Fruit fly (Drosophila melanogaster): ENCODE measurements around the gene Sry-delta.

Gene Sry-delta

DNA sequence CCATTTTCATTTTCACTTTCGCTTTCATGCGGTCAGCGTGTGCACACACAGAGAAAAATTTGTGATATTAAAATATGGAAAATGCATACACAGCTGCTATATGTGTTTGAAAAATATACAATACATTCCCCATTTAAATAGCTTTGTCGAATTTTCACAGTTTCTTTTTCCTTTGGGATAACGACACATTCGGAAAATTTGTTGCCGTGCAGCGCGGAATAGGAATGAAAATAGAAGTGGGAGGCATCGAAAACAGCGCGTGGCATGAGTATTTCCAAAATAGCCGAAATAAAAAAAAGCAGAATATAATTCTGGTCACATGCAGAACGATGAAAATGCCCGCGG lies 49.5 kb downstream of the Sry-delta start (continued):
- no peak for TF ChIP-seq Dp (GFP tag; optimal IDR thresholded peaks at IDR 0.05)
- peak; percentile 57 for TF ChIP-seq HmgD (GFP tag; optimal IDR thresholded peaks at IDR 0.05)
- peak; percentile 36; the same call in 1 of the 2 replicates for TF ChIP-seq CG4360 (GFP tag; IDR thresholded peaks at IDR 0.05)
- TF ChIP-seq CG11456 (GFP tag; IDR thresholded peaks at IDR 0.05) = peak; percentile 90
- peak; percentile 69 for TF ChIP-seq Taf1 (GFP tag; IDR thresholded peaks at IDR 0.05)
- peak; percentile 82 for TF ChIP-seq CG17361 (GFP tag; IDR thresholded peaks at IDR 0.05)
- TF ChIP-seq CG30403 (GFP tag; optimal IDR thresholded peaks at IDR 0.05) = peak; percentile 90
- no peak for TF ChIP-seq Dfd (GFP tag; optimal IDR thresholded peaks at IDR 0.05)
- peak; percentile 59 for TF ChIP-seq dimm (GFP tag; IDR thresholded peaks at IDR 0.05)
- TF ChIP-seq CG2199 (GFP tag; IDR thresholded peaks at IDR 0.05) = peak; percentile 73; the same call in 1 of the 3 replicates
- TF ChIP-seq CG15514 (GFP tag; optimal IDR thresholded peaks at IDR 0.05) = peak; percentile 68
- TF ChIP-seq CG14441 (GFP tag; IDR thresholded peaks at IDR 0.05) = peak; percentile 85
- peak; percentile 64 for TF ChIP-seq Ravus (GFP tag; IDR thresholded peaks at IDR 0.05)
- peak; percentile 79 for TF ChIP-seq Atf3 (GFP tag; optimal IDR thresholded peaks at IDR 0.05)
- TF ChIP-seq CG12155 (GFP tag; optimal IDR thresholded peaks at IDR 0.05) = peak; percentile 83
- peak; percentile 83 for TF ChIP-seq HLH54F (GFP tag; optimal IDR thresholded peaks at IDR 0.05)
- peak; percentile 56 for TF ChIP-seq danr (GFP tag; IDR thresholded peaks at IDR 0.05)
- peak; percentile 93 for TF ChIP-seq CG18599 (GFP tag; optimal IDR thresholded peaks at IDR 0.05)
- peak; percentile 63 for TF ChIP-seq CG10274 (GFP tag; optimal IDR thresholded peaks at IDR 0.05)
- TF ChIP-seq Fer3 (tag; optimal IDR thresholded peaks at IDR 0.05) = peak; percentile 88
- peak; percentile 10 for TF ChIP-seq CG17912 (GFP tag; optimal IDR thresholded peaks at IDR 0.05)
- TF ChIP-seq ham (GFP tag; IDR thresholded peaks at IDR 0.05) = peak; percentile 80; the same call in 1 of the 2 replicates
- peak; percentile 75 for TF ChIP-seq nerfin-1 (tag; optimal IDR thresholded peaks at IDR 0.05)
- peak; percentile 78 for TF ChIP-seq CG10267 (tag; optimal IDR thresholded peaks at IDR 0.05)
- peak; percentile 84 for TF ChIP-seq eyg (GFP tag; optimal IDR thresholded peaks at IDR 0.05)
- peak; percentile 89 for TF ChIP-seq CG17359 (tag; optimal IDR thresholded peaks at IDR 0.05)
- TF ChIP-seq CG7928 (GFP tag; optimal IDR thresholded peaks at IDR 0.05) = peak; percentile 54
- no peak for TF ChIP-seq vnd (GFP tag; IDR thresholded peaks at IDR 0.05; ENCODE audit: partially characterized antibody)
- TF ChIP-seq CG17385 (GFP tag; optimal IDR thresholded peaks at IDR 0.05) = peak; percentile 84
- TF ChIP-seq CG4730 (GFP tag; IDR thresholded peaks at IDR 0.05) = peak; percentile 75
- TF ChIP-seq CG6765 (GFP tag; optimal IDR thresholded peaks at IDR 0.05) = peak; percentile 48
- peak in 1 of 2 experiments; percentile 90 for TF ChIP-seq bsh (GFP tag; optimal IDR thresholded peaks at IDR 0.05)
- peak; percentile 7 for TF ChIP-seq CG10431 (GFP tag; optimal IDR thresholded peaks at IDR 0.05)
- TF ChIP-seq CG8388 (GFP tag; optimal IDR thresholded peaks at IDR 0.05) = peak; percentile 83
- peak; percentile 86 for TF ChIP-seq CG11504 (tag; optimal IDR thresholded peaks at IDR 0.05)
- peak; percentile 36 for TF ChIP-seq kni (GFP tag; optimal IDR thresholded peaks at IDR 0.05)
- TF ChIP-seq CG9797 (GFP tag; optimal IDR thresholded peaks at IDR 0.05) = no peak
- peak; percentile 60 for TF ChIP-seq Spps (tag; optimal IDR thresholded peaks at IDR 0.05)
- TF ChIP-seq CG2875 (GFP tag; optimal IDR thresholded peaks at IDR 0.05) = peak; percentile 79
- no peak for TF ChIP-seq fd102C (GFP tag; optimal IDR thresholded peaks at IDR 0.05)
- peak; percentile 64 for TF ChIP-seq slp2 (GFP tag; optimal IDR thresholded peaks at IDR 0.05)
- TF ChIP-seq CG4820 (GFP tag; optimal IDR thresholded peaks at IDR 0.05) = peak; percentile 71
- peak; percentile 83 for TF ChIP-seq Dip3 (GFP tag; optimal IDR thresholded peaks at IDR 0.05)
- no peak for TF ChIP-seq hbn (GFP tag; IDR thresholded peaks at IDR 0.05; ENCODE audit: partially characterized antibody)
- peak; percentile 82 for TF ChIP-seq CG12219 (GFP tag; optimal IDR thresholded peaks at IDR 0.05)
- TF ChIP-seq CG18764 (GFP tag; optimal IDR thresholded peaks at IDR 0.05) = peak; percentile 65
- peak; percentile 87 for TF ChIP-seq chm (GFP tag; IDR thresholded peaks at IDR 0.05)
- peak; percentile 47; the same call in 1 of the 2 replicates for TF ChIP-seq CG10321 (GFP tag; IDR thresholded peaks at IDR 0.05)
- TF ChIP-seq z (GFP tag; IDR thresholded peaks at IDR 0.05) = no peak; the same call in 2 of the 3 replicates
- no peak for TF ChIP-seq hb (GFP tag; IDR thresholded peaks at IDR 0.05; ENCODE audit: partially characterized antibody)
